Worm (Caenorhabditis elegans) whole organism, midembryonic: ENCODE data around the gene ZK829.1.

Experiments used
- flt-1 ChIP-seq: fragments of 200-800 bp; sonication (Bioruptor generic); IDR thresholded peaks from 2 replicates; pipeline ENCODE4 v1.3.6; 2022; ENCODE audit warnings: missing genetic modification characterization, missing compliant biosample characterization
- klf-2 ChIP-seq: fragments of 200-800 bp; sonication (Bioruptor generic); conservative IDR thresholded peaks from 2 replicates; pipeline ENCODE4 v1.3.6; 2022; ENCODE audit warnings: missing genetic modification reagents, missing genetic modification characterization, missing compliant biosample characterization

DNA sequence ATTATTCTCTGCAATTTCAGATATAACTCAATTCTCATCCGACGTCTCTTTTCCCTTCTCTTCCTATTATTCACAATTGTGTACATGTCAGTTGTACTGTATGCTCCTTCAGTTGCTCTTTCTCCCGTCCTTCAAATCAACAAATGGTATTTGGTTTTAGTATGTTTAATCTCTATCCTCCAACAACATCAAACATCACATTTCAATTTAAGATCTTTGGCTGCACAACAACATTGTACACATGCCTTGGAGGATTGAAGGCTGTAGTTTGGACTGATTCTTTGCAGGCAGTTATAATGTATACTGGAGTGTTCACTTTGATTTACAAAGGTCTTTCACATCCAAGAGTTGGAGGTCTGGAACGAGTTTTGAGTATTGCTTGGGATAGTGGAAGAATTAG lies 3.7 kb downstream of the ZK829.1 start:
- TF ChIP-seq flt-1 (GFP tag; lab: Robert Waterston, UW) (no peak), klf-2 (GFP tag; lab: Robert Waterston, UW) (no peak)
